Fruit fly (Drosophila melanogaster): Measurements from ENCODE around the gene CG13984.

CG13984 gene

DNA sequence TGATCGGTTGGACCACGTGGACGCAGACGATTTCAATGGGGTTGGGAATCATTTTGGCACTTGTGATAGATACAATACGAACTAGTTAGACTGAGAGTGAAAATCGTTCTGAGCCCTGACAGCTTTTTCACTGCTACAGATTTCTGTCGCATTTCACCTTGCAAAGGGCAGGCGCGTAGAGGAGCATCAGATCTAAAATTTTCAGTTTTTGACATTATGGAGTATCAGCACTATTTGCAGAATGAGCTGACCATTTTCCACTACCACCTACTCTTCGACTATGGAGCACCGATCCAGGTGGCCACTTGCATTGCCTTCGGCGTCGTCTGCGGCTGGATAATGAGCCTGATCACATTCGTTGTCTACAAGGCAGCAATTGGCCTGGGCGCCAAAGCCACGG lies at the start of gene CG13984, which contains the start of gene CG43922:
Gene CG13984 (plus strand): TSS at position 169 of the 400 bp plus-strand sequence.
Gene CG43922 (minus strand): TSS at position 101 of the 400 bp plus-strand sequence.
- TF ChIP-seq CG14655 (GFP tag; optimal IDR thresholded peaks at IDR 0.05) (no peak), CG8159 (tag; optimal IDR thresholded peaks at IDR 0.05) (no peak), CG9948 (tag; optimal IDR thresholded peaks at IDR 0.05) (no peak), D1 (tag; optimal IDR thresholded peaks at IDR 0.05) (no peak), CG13204 (GFP tag; optimal IDR thresholded peaks at IDR 0.05) (no peak), Pif1A (GFP tag; optimal IDR thresholded peaks at IDR 0.05) (no peak)

DNA sequence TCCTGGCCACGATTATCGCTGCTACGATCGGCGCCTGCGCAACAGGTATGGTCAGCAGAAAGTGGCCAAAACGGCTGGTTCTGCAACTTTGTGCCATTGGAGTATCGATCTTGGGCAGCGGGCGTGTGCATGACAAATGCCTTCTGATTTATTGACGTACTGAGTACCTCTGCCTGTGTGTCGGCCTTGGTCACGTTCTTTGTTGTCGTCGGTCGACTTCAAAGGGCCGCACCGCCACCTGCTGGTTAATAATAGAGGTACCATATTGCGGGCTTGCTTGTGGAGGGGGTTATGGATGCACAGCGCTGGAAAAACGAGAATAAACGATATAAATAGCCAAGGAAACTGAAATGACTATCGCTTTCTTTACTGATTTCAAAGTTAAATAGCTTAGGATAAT lies 49.0 kb upstream of the CG13984 start:
- TF ChIP-seq rn (GFP tag; IDR thresholded peaks at IDR 0.05): no peak
- no peak for TF ChIP-seq fd96Ca (GFP tag; IDR thresholded peaks at IDR 0.05)
- no peak for TF ChIP-seq D1 (tag; optimal IDR thresholded peaks at IDR 0.05)
- no peak for TF ChIP-seq CG12605 (GFP tag; IDR thresholded peaks at IDR 0.05)
- no peak for TF ChIP-seq CG4496 (GFP tag; IDR thresholded peaks at IDR 0.05)
- no peak for TF ChIP-seq CG15710 (tag; optimal IDR thresholded peaks at IDR 0.05)
- no peak for TF ChIP-seq CG10348 (GFP tag; IDR thresholded peaks at IDR 0.05)
- no peak for TF ChIP-seq Ets98B (GFP tag; IDR thresholded peaks at IDR 0.05)
- no peak for TF ChIP-seq CG32121 (GFP tag; IDR thresholded peaks at IDR 0.05)
- TF ChIP-seq EcR (GFP tag; optimal IDR thresholded peaks at IDR 0.05): no peak
- TF ChIP-seq CG8159 (tag; optimal IDR thresholded peaks at IDR 0.05): no peak
- no peak for TF ChIP-seq Pif1A (GFP tag; optimal IDR thresholded peaks at IDR 0.05)
- no peak for TF ChIP-seq CG14655 (GFP tag; optimal IDR thresholded peaks at IDR 0.05)
- no peak for TF ChIP-seq CG17806 (tag; optimal IDR thresholded peaks at IDR 0.05)
- TF ChIP-seq CG13204 (GFP tag; optimal IDR thresholded peaks at IDR 0.05): no peak
- no peak for TF ChIP-seq Snoo (tag; optimal IDR thresholded peaks at IDR 0.05)

DNA sequence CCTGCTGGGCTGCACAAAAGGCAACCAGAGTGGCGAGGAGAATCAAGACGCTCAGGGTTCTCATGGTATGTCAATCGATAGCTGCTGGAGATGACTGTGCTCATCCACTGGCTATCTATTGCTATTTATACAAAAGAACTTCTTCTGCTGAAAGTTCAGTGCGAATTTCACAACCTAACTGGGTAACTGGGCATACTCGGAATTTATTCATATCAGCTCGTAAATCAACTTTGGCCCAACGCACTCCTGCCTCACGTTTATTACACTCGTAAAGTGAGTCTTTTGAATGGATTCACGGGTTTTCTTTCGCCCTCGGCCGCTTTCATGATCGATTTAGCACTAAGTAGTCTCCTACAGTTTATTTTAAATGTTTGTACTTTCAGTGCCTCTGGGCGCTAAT lies 44.2 kb upstream of the CG13984 start, which contains the start of gene CG13983:
Gene CG13983 (minus strand): TSS at position 101 of the 400 bp plus-strand sequence.
- no peak for TF ChIP-seq CG8301 (tag; optimal IDR thresholded peaks at IDR 0.05)
- no peak for TF ChIP-seq CG17806 (tag; optimal IDR thresholded peaks at IDR 0.05)
- no peak for TF ChIP-seq Pif1A (GFP tag; optimal IDR thresholded peaks at IDR 0.05)
- TF ChIP-seq gl (tag; optimal IDR thresholded peaks at IDR 0.05): no peak
- TF ChIP-seq EcR (GFP tag; optimal IDR thresholded peaks at IDR 0.05): no peak
- no peak for TF ChIP-seq fd96Ca (GFP tag; IDR thresholded peaks at IDR 0.05)
- TF ChIP-seq Ets98B (GFP tag; IDR thresholded peaks at IDR 0.05): no peak
- TF ChIP-seq CG32121 (GFP tag; IDR thresholded peaks at IDR 0.05): no peak

DNA sequence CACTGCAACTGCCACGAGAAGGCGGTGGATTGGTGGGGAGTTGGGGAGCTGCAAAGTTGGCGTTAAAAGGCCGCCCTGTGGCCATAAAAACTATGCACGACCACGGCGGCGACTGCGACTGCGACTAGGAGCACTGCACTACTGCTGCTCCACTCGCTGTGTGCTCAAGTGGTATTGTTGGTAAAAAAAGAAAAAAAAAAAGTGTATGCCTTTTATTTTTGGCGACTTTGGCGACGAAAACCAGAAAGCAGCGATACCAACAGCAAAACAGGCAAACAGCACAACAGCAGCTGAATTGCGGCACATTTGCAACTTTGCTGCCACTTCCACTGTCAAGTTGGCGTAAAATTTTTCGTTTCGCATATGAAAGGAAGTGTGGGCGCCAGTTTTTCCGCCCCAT lies 37.2 kb upstream of the CG13984 start:
- TF ChIP-seq rn (GFP tag; IDR thresholded peaks at IDR 0.05) (no peak), Snoo (tag; optimal IDR thresholded peaks at IDR 0.05) (no peak), CG32121 (GFP tag; IDR thresholded peaks at IDR 0.05) (peak; percentile 57), CG4496 (GFP tag; IDR thresholded peaks at IDR 0.05) (peak; percentile 69; the same call in 2 of the 3 replicates), D1 (tag; optimal IDR thresholded peaks at IDR 0.05) (no peak), CG13204 (GFP tag; optimal IDR thresholded peaks at IDR 0.05) (peak; percentile 14), fd96Ca (GFP tag; IDR thresholded peaks at IDR 0.05) (peak; percentile 38; the same call in 2 of the 3 replicates), CG8159 (tag; optimal IDR thresholded peaks at IDR 0.05) (no peak), Ets98B (GFP tag; IDR thresholded peaks at IDR 0.05) (peak; percentile 48; the same call in 1 of the 2 replicates)

DNA sequence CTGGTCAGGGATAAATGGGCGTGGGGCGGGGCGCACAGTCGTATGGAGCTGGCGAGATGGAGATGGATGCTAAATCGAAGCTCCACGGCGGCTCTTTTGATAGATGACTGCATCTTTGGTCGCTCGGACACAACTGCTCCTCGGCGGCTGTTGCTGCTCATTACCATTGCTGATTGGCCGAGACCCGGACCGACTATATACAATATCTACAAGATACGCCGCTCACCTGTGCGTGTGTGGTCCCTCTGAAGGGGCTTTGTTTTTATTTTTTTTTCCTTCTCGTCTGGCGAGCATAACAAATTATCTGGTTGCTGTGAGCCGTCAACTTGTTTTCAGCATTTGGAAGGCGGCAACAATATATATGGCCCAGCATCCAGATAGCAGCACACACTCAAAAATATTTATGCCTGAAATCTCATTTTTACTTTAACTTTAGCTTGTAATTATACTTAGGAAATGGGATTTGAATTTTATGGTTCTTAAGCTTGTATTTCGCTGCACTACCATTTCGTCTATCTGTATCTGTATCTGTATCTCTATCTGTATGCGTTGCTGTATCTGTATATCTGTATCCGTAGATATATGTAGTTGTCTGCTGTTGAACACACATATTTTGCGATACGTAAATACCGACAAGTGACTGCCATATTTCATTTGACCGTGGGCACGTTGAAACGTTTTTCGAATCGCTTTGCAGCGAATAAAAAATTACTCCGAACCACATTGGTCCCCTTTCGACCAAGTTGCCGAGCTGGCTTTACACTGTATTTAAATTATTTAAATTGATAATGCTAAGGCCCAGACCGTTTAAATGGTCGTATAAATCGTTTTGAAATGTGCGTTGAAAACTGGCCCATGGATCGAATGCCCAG lies 34.4 kb upstream of the CG13984 start:
- 0 out of 2 replicates have a peak, but pooled peaks have one; percentile 8 for TF ChIP-seq Ets98B (GFP tag; IDR thresholded peaks at IDR 0.05)
- no peak for TF ChIP-seq CG13204 (GFP tag; optimal IDR thresholded peaks at IDR 0.05)

DNA sequence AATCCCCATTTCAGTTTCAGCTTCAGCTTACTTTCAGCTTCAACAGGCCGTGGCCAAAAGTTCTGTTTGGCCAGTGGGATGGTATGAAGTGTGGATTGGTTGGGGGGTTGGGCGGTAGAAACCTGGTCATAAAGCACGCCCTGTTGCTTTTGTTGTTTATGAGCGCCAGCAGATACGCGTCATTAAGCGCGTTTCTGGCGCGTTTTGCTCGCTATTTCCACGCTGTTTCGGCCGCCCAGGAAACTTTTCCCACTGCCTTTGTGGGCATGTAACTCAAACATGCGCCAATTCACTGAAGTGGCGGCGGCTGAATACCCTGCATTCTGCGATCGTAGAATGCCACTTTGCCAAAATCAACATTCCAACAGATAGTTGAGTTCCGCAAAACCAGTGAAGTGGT lies 32.6 kb upstream of the CG13984 start:
- TF ChIP-seq CG15710 (tag; optimal IDR thresholded peaks at IDR 0.05) (no peak), CG32121 (GFP tag; IDR thresholded peaks at IDR 0.05) (no peak), CG8301 (tag; optimal IDR thresholded peaks at IDR 0.05) (no peak), rn (GFP tag; IDR thresholded peaks at IDR 0.05) (no peak), CG4496 (GFP tag; IDR thresholded peaks at IDR 0.05) (no peak), CG14655 (GFP tag; optimal IDR thresholded peaks at IDR 0.05) (no peak), CG34367 (tag; optimal IDR thresholded peaks at IDR 0.05) (no peak)

DNA sequence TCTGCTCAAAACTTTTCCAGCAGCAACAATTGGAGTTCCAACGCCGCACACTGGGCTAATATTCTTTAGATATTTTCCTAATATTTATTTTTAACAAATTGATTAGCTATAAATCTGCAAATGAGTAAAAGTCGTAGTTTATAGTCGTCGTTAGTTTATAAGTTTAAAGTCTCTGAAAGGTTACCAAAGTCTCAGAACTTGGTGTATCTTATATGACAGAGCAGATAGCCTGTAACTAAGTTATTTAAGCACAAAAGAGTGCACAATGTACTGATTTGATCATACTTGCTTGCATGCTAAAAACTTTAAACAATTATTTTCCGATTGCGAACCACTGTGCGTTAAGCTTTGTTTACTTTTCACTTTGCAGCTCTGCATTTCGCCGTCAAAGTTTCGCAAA lies 31.8 kb upstream of the CG13984 start:
- TF ChIP-seq Pif1B (GFP tag; optimal IDR thresholded peaks at IDR 0.05): peak; percentile 8
- no peak for TF ChIP-seq EcR (GFP tag; optimal IDR thresholded peaks at IDR 0.05)
- no peak for TF ChIP-seq CG34367 (tag; optimal IDR thresholded peaks at IDR 0.05)
- peak; percentile 68 for TF ChIP-seq CG14655 (GFP tag; optimal IDR thresholded peaks at IDR 0.05)
- no peak for TF ChIP-seq CG4496 (GFP tag; IDR thresholded peaks at IDR 0.05)
- peak; percentile 36 for TF ChIP-seq CG8159 (tag; optimal IDR thresholded peaks at IDR 0.05)
- no peak for TF ChIP-seq gl (tag; optimal IDR thresholded peaks at IDR 0.05)
- TF ChIP-seq CG15710 (tag; optimal IDR thresholded peaks at IDR 0.05): peak; percentile 22
- no peak for TF ChIP-seq CG32121 (GFP tag; IDR thresholded peaks at IDR 0.05)
- peak; percentile 13 for TF ChIP-seq Pif1A (GFP tag; optimal IDR thresholded peaks at IDR 0.05)
- TF ChIP-seq CG13204 (GFP tag; optimal IDR thresholded peaks at IDR 0.05): no peak
- TF ChIP-seq CG17806 (tag; optimal IDR thresholded peaks at IDR 0.05): peak; percentile 27
- no peak for TF ChIP-seq Snoo (tag; optimal IDR thresholded peaks at IDR 0.05)
- TF ChIP-seq D1 (tag; optimal IDR thresholded peaks at IDR 0.05): no peak
- TF ChIP-seq CG8301 (tag; optimal IDR thresholded peaks at IDR 0.05): peak; percentile 65
- TF ChIP-seq fd96Ca (GFP tag; IDR thresholded peaks at IDR 0.05): 0 out of 3 replicates have a peak, but pooled peaks have one; percentile 8
- peak; percentile 29 for TF ChIP-seq CG9948 (tag; optimal IDR thresholded peaks at IDR 0.05)
